Worm (Caenorhabditis elegans) whole organism, L1 larva: ENCODE results near the gene faah-2.

Experiments used
- C16A3.4 ChIP-seq: fragments of 150-350 bp; optimal IDR thresholded peaks from 2 replicates; lab custom pipeline; 2014; ENCODE audit warnings: missing biosample characterization, missing genetic modification characterization
- F16B12.6 ChIP-seq: fragments of 150-350 bp; optimal IDR thresholded peaks from 2 replicates; lab custom pipeline; 2014; ENCODE audit warnings: missing biosample characterization, missing genetic modification characterization
- Y116A8C.19 ChIP-seq: sonication (generic microtip); optimal IDR thresholded peaks from 2 replicates; lab custom pipeline; 2016; ENCODE audit warnings: missing compliant biosample characterization, missing genetic modification characterization, borderline replicate concordance
- aha-1 ChIP-seq: fragments of 150-350 bp; optimal IDR thresholded peaks from 2 replicates; lab custom pipeline; 2014; ENCODE audit warnings: missing biosample characterization, missing genetic modification characterization
- ceh-88 ChIP-seq: fragments of 200-800 bp; sonication (Bioruptor generic); IDR thresholded peaks from 2 replicates; pipeline ENCODE4 v1.3.6; 2022; ENCODE audit warnings: missing genetic modification characterization, missing compliant biosample characterization
- ces-1 ChIP-seq: fragments of 150-350 bp; optimal IDR thresholded peaks from 2 replicates; lab custom pipeline; 2014; ENCODE audit warnings: missing biosample characterization, missing genetic modification reagents, missing genetic modification characterization
- dpl-1 ChIP-seq, 3 experiments: fragments of 150-350 bp in 2 of 3; sonication (generic microtip) in 1 of 3; optimal IDR thresholded peaks; 2 replicates each; lab custom pipeline; 2014 to 2017; ENCODE audit warnings: missing biosample characterization in 3 of 3, missing genetic modification characterization in 3 of 3, missing genetic modification reagents in 3 of 3
- dsc-1 ChIP-seq: sonication (generic microtip); optimal IDR thresholded peaks from 2 replicates; lab custom pipeline; 2016; ENCODE audit warnings: mild to moderate bottlenecking, missing genetic modification characterization, missing compliant biosample characterization
- efl-1 ChIP-seq, 4 experiments: fragments of 150-350 bp; optimal IDR thresholded peaks in 3 of 4; peaks in 1 of 4; 1 replicate in 1 of 4; 2 replicates in 3 of 4; lab custom pipeline; 2014; ENCODE audit warnings: missing biosample characterization in 2 of 4, missing genetic modification characterization in 2 of 4, missing genetic modification reagents in 2 of 4
- efl-3 ChIP-seq: fragments of 200-800 bp; sonication (Bioruptor generic); optimal IDR thresholded peaks from 2 replicates; lab custom pipeline; 2018; ENCODE audit warnings: mild to moderate bottlenecking, missing genetic modification characterization, missing compliant biosample characterization
- egl-13 ChIP-seq: sonication (generic microtip); optimal IDR thresholded peaks from 2 replicates; lab custom pipeline; 2016; ENCODE audit warnings: missing genotype, missing genetic modification reagents, missing genetic modification characterization, missing compliant biosample characterization
- egl-27 ChIP-seq, 2 experiments: fragments of 150-350 bp in 1 of 2; sonication (generic microtip); optimal IDR thresholded peaks; 3 replicates each; lab custom pipeline; 2017 to 2018; ENCODE audit warnings: missing biosample characterization in 2 of 2, missing genetic modification characterization in 2 of 2, missing genetic modification reagents in 2 of 2
- elt-2 ChIP-seq: sonication (generic microtip); optimal IDR thresholded peaks from 2 replicates; lab custom pipeline; 2016; ENCODE audit warnings: missing genetic modification characterization, mild to moderate bottlenecking, inconsistent platforms, missing compliant biosample characterization, missing genetic modification reagents
- elt-3 ChIP-seq, 6 experiments: fragments of 150-350 bp in 1 of 6; sonication (generic microtip); optimal IDR thresholded peaks; 2 replicates each; lab custom pipeline; 2017 to 2018; ENCODE audit warnings: missing biosample characterization in 6 of 6, missing genetic modification characterization in 6 of 6, inconsistent platforms in 1 of 6
- fkh-10 ChIP-seq: sonication (generic microtip); optimal IDR thresholded peaks from 2 replicates; lab custom pipeline; 2017; ENCODE audit warnings: missing biosample characterization, missing genetic modification reagents, missing genetic modification characterization
- fos-1 ChIP-seq: fragments of 150-350 bp; optimal IDR thresholded peaks from 2 replicates; lab custom pipeline; 2014; ENCODE audit warnings: missing biosample characterization, missing genetic modification characterization
- hlh-17 ChIP-seq: fragments of 200-800 bp; sonication (Bioruptor generic); optimal IDR thresholded peaks from 2 replicates; lab custom pipeline; 2018; ENCODE audit warnings: missing genetic modification characterization, mild to moderate bottlenecking, missing compliant biosample characterization, moderate library complexity, borderline replicate concordance
- hlh-4 ChIP-seq: sonication (generic microtip); optimal IDR thresholded peaks from 2 replicates; lab custom pipeline; 2016; ENCODE audit warnings: mild to moderate bottlenecking, missing genetic modification characterization, missing compliant biosample characterization
- hpl-2 ChIP-seq: fragments of 150-350 bp; optimal IDR thresholded peaks from 2 replicates; lab custom pipeline; 2014; ENCODE audit warnings: missing biosample characterization, missing genetic modification reagents, missing genetic modification characterization
- jun-1 ChIP-seq: fragments of 150-350 bp; optimal IDR thresholded peaks from 2 replicates; lab custom pipeline; 2014; ENCODE audit warnings: missing biosample characterization, missing genetic modification reagents, missing genetic modification characterization
- lin-13 ChIP-seq: fragments of 150-350 bp; optimal IDR thresholded peaks from 2 replicates; lab custom pipeline; 2014; ENCODE audit warnings: missing biosample characterization, missing genetic modification reagents, missing genetic modification characterization
- lin-15B ChIP-seq: fragments of 150-350 bp; sonication (generic microtip); optimal IDR thresholded peaks from 3 replicates; lab custom pipeline; 2014; ENCODE audit warnings: missing biosample characterization, missing genetic modification characterization
- lin-39 ChIP-seq: fragments of 150-350 bp; optimal IDR thresholded peaks from 2 replicates; lab custom pipeline; 2014; ENCODE audit warnings: missing biosample characterization, missing genetic modification reagents, missing genetic modification characterization
- lir-3 ChIP-seq: sonication (generic microtip); optimal IDR thresholded peaks from 2 replicates; lab custom pipeline; 2016; ENCODE audit warnings: mild to moderate bottlenecking, missing genetic modification characterization, moderate library complexity, missing compliant biosample characterization; ENCODE audit not compliant: poor library complexity
- mdl-1 ChIP-seq, 2 experiments: fragments of 150-350 bp; optimal IDR thresholded peaks; 2 replicates each; lab custom pipeline; 2014 to 2017; ENCODE audit warnings: missing biosample characterization in 2 of 2, missing genetic modification characterization in 2 of 2, inconsistent platforms in 1 of 2
- mep-1 ChIP-seq: fragments of 150-350 bp; optimal IDR thresholded peaks from 2 replicates; lab custom pipeline; 2014; ENCODE audit warnings: missing biosample characterization, missing genetic modification characterization
- nhr-11 ChIP-seq: fragments of 150-350 bp; optimal IDR thresholded peaks from 2 replicates; lab custom pipeline; 2014; ENCODE audit warnings: missing biosample characterization, missing genetic modification characterization
- nhr-12 ChIP-seq: sonication (generic microtip); optimal IDR thresholded peaks from 2 replicates; lab custom pipeline; 2017; ENCODE audit warnings: missing biosample characterization, missing genetic modification characterization
- nhr-237 ChIP-seq: fragments of 150-350 bp; optimal IDR thresholded peaks from 2 replicates; lab custom pipeline; 2014; ENCODE audit warnings: missing biosample characterization, missing genetic modification characterization
- nhr-71 ChIP-seq: sonication (generic microtip); optimal IDR thresholded peaks from 2 replicates; lab custom pipeline; 2016; ENCODE audit warnings: mild to moderate bottlenecking, missing genetic modification characterization, moderate library complexity, missing compliant biosample characterization
- nhr-84 ChIP-seq: sonication (generic microtip); optimal IDR thresholded peaks from 2 replicates; lab custom pipeline; 2017; ENCODE audit warnings: missing biosample characterization, missing genetic modification characterization
- nhr-85 ChIP-seq: sonication (generic microtip); peaks from one replicate; lab custom pipeline; 2016; ENCODE audit warnings: missing genetic modification characterization, inconsistent platforms, missing compliant biosample characterization
- pax-3 ChIP-seq: fragments of 200-800 bp; sonication (Bioruptor generic); optimal IDR thresholded peaks from 2 replicates; lab custom pipeline; 2018; ENCODE audit warnings: mild to moderate bottlenecking, missing genetic modification characterization, moderate library complexity, missing compliant biosample characterization
- rnt-1 ChIP-seq: sonication (generic microtip); optimal IDR thresholded peaks from 2 replicates; lab custom pipeline; 2016; ENCODE audit warnings: mild to moderate bottlenecking, missing genetic modification characterization, moderate library complexity, missing compliant biosample characterization
- snpc-4 ChIP-seq: fragments of 150-350 bp; optimal IDR thresholded peaks from 2 replicates; lab custom pipeline; 2014; ENCODE audit warnings: missing biosample characterization, missing genetic modification characterization
- sox-4 ChIP-seq: sonication (generic microtip); optimal IDR thresholded peaks from 2 replicates; lab custom pipeline; 2016; ENCODE audit warnings: missing genetic modification characterization, missing compliant biosample characterization
- swsn-7 ChIP-seq: sonication (generic microtip); optimal IDR thresholded peaks from 2 replicates; lab custom pipeline; 2016; ENCODE audit warnings: missing genetic modification characterization, missing compliant biosample characterization
- tlp-1 ChIP-seq: fragments of 150-350 bp; optimal IDR thresholded peaks from 2 replicates; lab custom pipeline; 2014; ENCODE audit warnings: missing biosample characterization, missing genetic modification characterization
- unc-130 ChIP-seq: fragments of 150-350 bp; optimal IDR thresholded peaks from 2 replicates; lab custom pipeline; 2017; ENCODE audit warnings: missing biosample characterization, missing genetic modification characterization, inconsistent platforms
- unc-30 ChIP-seq: sonication (generic microtip); optimal IDR thresholded peaks from 2 replicates; lab custom pipeline; 2017; ENCODE audit warnings: missing biosample characterization, missing genetic modification characterization
- unc-62 ChIP-seq: fragments of 150-350 bp; optimal IDR thresholded peaks from 2 replicates; lab custom pipeline; 2014; ENCODE audit warnings: missing biosample characterization, missing genetic modification reagents, missing genetic modification characterization
- unc-86 ChIP-seq: sonication (generic microtip); optimal IDR thresholded peaks from 2 replicates; lab custom pipeline; 2016; ENCODE audit warnings: missing genetic modification characterization, missing compliant biosample characterization
- xbp-1 ChIP-seq: sonication (generic microtip); optimal IDR thresholded peaks from 2 replicates; lab custom pipeline; 2016; ENCODE audit warnings: missing genetic modification characterization, missing compliant biosample characterization
- zip-4 ChIP-seq: fragments of 200-800 bp; sonication (Bioruptor generic); optimal IDR thresholded peaks from 2 replicates; lab custom pipeline; 2018; ENCODE audit warnings: mild to moderate bottlenecking, missing genetic modification characterization, moderate library complexity, missing compliant biosample characterization
- ztf-11 ChIP-seq, 2 experiments: sonication (generic microtip); optimal IDR thresholded peaks; 2 replicates each; lab custom pipeline; 2016 to 2017; ENCODE audit warnings: missing genetic modification characterization in 2 of 2, missing biosample characterization in 1 of 2, missing compliant biosample characterization in 1 of 2

Gene faah-2

DNA sequence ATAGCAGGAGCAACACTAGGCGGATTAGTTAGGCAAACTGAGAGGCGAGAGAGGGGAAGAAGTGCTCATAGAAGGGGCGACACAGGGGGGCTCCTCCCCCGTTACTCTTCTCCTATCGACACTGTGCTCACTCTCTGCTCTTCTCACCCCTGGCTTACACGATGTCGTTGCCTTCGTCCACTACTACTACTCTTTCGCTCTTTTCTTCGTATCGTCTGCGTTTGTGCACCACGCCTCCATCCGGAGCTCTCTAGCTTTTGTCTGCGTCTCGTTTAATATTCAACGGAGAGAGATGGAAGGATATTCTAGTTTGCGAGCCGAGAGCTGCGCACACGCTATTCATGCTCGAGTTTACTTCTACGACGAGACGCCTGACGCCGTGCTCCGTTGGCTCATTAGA, 31.1 kb downstream of the faah-2 start (continued):
- TF ChIP-seq ztf-11 (tag; optimal IDR thresholded peaks at IDR 0.05; lab: Kevin White, UChicago) (no peak), ceh-88 (GFP tag; lab: Robert Waterston, UW) (no peak), F16B12.6 (tag; lab: Kevin White, UChicago) (no peak), nhr-12 (tag; lab: Kevin White, UChicago) (no peak), lin-15B (tag; lab: Kevin White, UChicago) (no peak), pax-3 (tag; lab: Kevin White, UChicago) (no peak), ces-1 (no peak), efl-1 (optimal IDR thresholded peaks at IDR 0.05; lab: Kevin White, UChicago) (peak; percentile 22 to 40), efl-1 (GFP tag; optimal IDR thresholded peaks at IDR 0.05 in 1 of 2; lab: Kevin White, UChicago) (no peak), hlh-17 (no peak), dsc-1 (tag; lab: Kevin White, UChicago) (peak; percentile 36), nhr-71 (tag; lab: Kevin White, UChicago) (peak; percentile 64), efl-3 (GFP tag; lab: Kevin White, UChicago) (no peak), lin-13 (no peak), snpc-4 (tag; lab: Kevin White, UChicago) (no peak), hlh-4 (tag; lab: Kevin White, UChicago) (no peak), fos-1 (tag; lab: Kevin White, UChicago) (no peak), mep-1 (tag; lab: Kevin White, UChicago) (peak; percentile 46), fkh-10 (GFP tag; lab: Kevin White, UChicago) (peak; percentile 87), lin-39 (tag; lab: Kevin White, UChicago) (no peak), nhr-84 (no peak), unc-62 (GFP tag; lab: Kevin White, UChicago) (no peak), unc-86 (tag; lab: Kevin White, UChicago) (peak; percentile 59), tlp-1 (tag; lab: Kevin White, UChicago) (no peak), rnt-1 (tag; lab: Kevin White, UChicago) (no peak), sox-4 (tag; lab: Kevin White, UChicago) (peak; percentile 9), egl-27 (tag; optimal IDR thresholded peaks at IDR 0.05; lab: Kevin White, UChicago) (peak in 1 of 2 experiments; percentile 31), aha-1 (no peak), nhr-237 (no peak), egl-13 (tag; lab: Kevin White, UChicago) (peak; percentile 60), lir-3 (tag; lab: Kevin White, UChicago) (no peak), swsn-7 (tag; lab: Kevin White, UChicago) (peak; percentile 65), jun-1 (tag; lab: Kevin White, UChicago) (peak; percentile 22), C16A3.4 (tag; lab: Kevin White, UChicago) (no peak), elt-3 (tag; optimal IDR thresholded peaks at IDR 0.05; lab: Kevin White, UChicago) (no peak), unc-30 (tag; lab: Kevin White, UChicago) (no peak), nhr-85 (tag; lab: Kevin White, UChicago) (no peak), elt-2 (tag; lab: Kevin White, UChicago) (no peak), xbp-1 (tag; lab: Kevin White, UChicago) (peak; percentile 20), nhr-11 (tag; lab: Kevin White, UChicago) (no peak), mdl-1 (tag; optimal IDR thresholded peaks at IDR 0.05; lab: Kevin White, UChicago) (no peak), hpl-2 (GFP tag; lab: Kevin White, UChicago) (no peak), unc-130 (tag; lab: Kevin White, UChicago) (no peak), Y116A8C.19 (no peak), dpl-1 (GFP tag; optimal IDR thresholded peaks at IDR 0.05; lab: Kevin White, UChicago) (no peak), zip-4 (GFP tag; lab: Kevin White, UChicago) (no peak)
